Worm (Caenorhabditis elegans) whole organism, L1 larva: ENCODE data around the gene F07E5.13.
"Not testable (repeated sequence)": the region's sequence is repeated elsewhere in the genome, so short reads cannot be mapped to it uniquely, and the experiment has no call there.

ENCODE experiments used
- alr-1 ChIP-seq: fragments of 200-800 bp; sonication (Bioruptor generic); optimal IDR thresholded peaks from 2 replicates; lab custom pipeline; 2018; ENCODE audit warnings: borderline replicate concordance, mild to moderate bottlenecking, missing genetic modification characterization, missing compliant biosample characterization
- ceh-82 ChIP-seq, 3 experiments: fragments of 150-350 bp in 1 of 3; sonication (generic microtip) in 2 of 3; optimal IDR thresholded peaks; 2 replicates each; lab custom pipeline; 2014 to 2017; ENCODE audit warnings: missing biosample characterization in 3 of 3, missing genetic modification characterization in 3 of 3
- egl-27 ChIP-seq, 2 experiments: fragments of 150-350 bp in 1 of 2; sonication (generic microtip); optimal IDR thresholded peaks; 3 replicates each; lab custom pipeline; 2017 to 2018; ENCODE audit warnings: missing biosample characterization in 2 of 2, missing genetic modification characterization in 2 of 2, missing genetic modification reagents in 2 of 2
- grh-1 ChIP-seq: fragments of 200-800 bp; sonication (Bioruptor generic); IDR thresholded peaks from 2 replicates; pipeline ENCODE4 v1.3.6; 2022; ENCODE audit warnings: missing genetic modification reagents, missing genetic modification characterization, missing compliant biosample characterization
- hlh-17 ChIP-seq: fragments of 200-800 bp; sonication (Bioruptor generic); optimal IDR thresholded peaks from 2 replicates; lab custom pipeline; 2018; ENCODE audit warnings: missing genetic modification characterization, mild to moderate bottlenecking, missing compliant biosample characterization, moderate library complexity, borderline replicate concordance
- nhr-11 ChIP-seq: fragments of 150-350 bp; optimal IDR thresholded peaks from 2 replicates; lab custom pipeline; 2014; ENCODE audit warnings: missing biosample characterization, missing genetic modification characterization
- nhr-237 ChIP-seq: fragments of 150-350 bp; optimal IDR thresholded peaks from 2 replicates; lab custom pipeline; 2014; ENCODE audit warnings: missing biosample characterization, missing genetic modification characterization
- unc-62 ChIP-seq: fragments of 150-350 bp; optimal IDR thresholded peaks from 2 replicates; lab custom pipeline; 2014; ENCODE audit warnings: missing biosample characterization, missing genetic modification reagents, missing genetic modification characterization
- ztf-4 ChIP-seq: fragments of 150-350 bp; optimal IDR thresholded peaks from 2 replicates; lab custom pipeline; 2014; ENCODE audit warnings: missing biosample characterization, missing genetic modification characterization

DNA sequence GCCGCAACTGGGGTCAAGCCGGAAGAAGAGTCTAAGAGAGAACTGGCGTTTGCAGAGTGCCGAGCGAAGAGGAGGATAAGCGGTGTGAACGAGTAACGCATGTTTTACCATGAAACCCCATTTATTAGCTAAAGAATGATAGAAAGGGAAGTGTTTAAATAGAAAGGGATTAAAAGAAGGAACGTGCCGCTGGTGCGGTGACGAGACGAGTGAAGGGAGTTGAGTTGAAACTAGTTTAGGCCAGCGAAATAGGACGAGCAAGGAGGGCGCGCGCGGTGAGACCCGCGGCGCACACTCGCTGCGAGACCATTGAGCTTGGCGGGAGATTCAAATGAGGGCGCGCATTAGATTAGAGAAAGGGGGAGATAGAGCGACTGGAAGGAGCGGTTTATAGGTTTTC lies 17.3 kb downstream of the F07E5.13 start, which contains the start of gene math-1:
- TF ChIP-seq alr-1; grh-1 (GFP tag; lab: Robert Waterston, UW); unc-62 (GFP tag; lab: Kevin White, UChicago); ceh-82 (tag; optimal IDR thresholded peaks at IDR 0.05; lab: Kevin White, UChicago); nhr-11 (tag; lab: Kevin White, UChicago); egl-27 (tag; optimal IDR thresholded peaks at IDR 0.05; lab: Kevin White, UChicago); nhr-237 (tag; lab: Kevin White, UChicago); ztf-4; hlh-17 (GFP tag; lab: Kevin White, UChicago): not testable (repeated sequence)
